Worm (Caenorhabditis elegans) whole organism, L3 larva: ENCODE data around the gene T24D5.2.

ENCODE experiments used
- ZK546.5 ChIP-seq: sonication (generic microtip); optimal IDR thresholded peaks from 2 replicates; lab custom pipeline; 2017; ENCODE audit warnings: missing biosample characterization, missing genetic modification characterization
- ceh-16 ChIP-seq: sonication (generic microtip); optimal IDR thresholded peaks from 2 replicates; lab custom pipeline; 2017; ENCODE audit warnings: missing biosample characterization, missing genetic modification characterization
- ceh-28 ChIP-seq: fragments of 150-350 bp; optimal IDR thresholded peaks from 2 replicates; lab custom pipeline; 2014; ENCODE audit warnings: missing biosample characterization, missing genetic modification reagents, missing genetic modification characterization
- ceh-82 ChIP-seq: fragments of 150-350 bp; optimal IDR thresholded peaks from 2 replicates; lab custom pipeline; 2014; ENCODE audit warnings: missing biosample characterization, missing genetic modification characterization
- ceh-9 ChIP-seq: sonication (generic microtip); optimal IDR thresholded peaks from 2 replicates; lab custom pipeline; 2018; ENCODE audit warnings: missing biosample characterization, missing genetic modification characterization
- egl-5 ChIP-seq: fragments of 150-350 bp; optimal IDR thresholded peaks from 2 replicates; lab custom pipeline; 2017; ENCODE audit warnings: missing biosample characterization, missing genetic modification reagents, missing genetic modification characterization, inconsistent platforms
- elt-2 ChIP-seq: sonication (generic microtip); optimal IDR thresholded peaks from 2 replicates; lab custom pipeline; 2016; ENCODE audit warnings: missing genetic modification reagents, mild to moderate bottlenecking, missing genetic modification characterization, missing compliant biosample characterization
- fkh-2 ChIP-seq: fragments of 150-350 bp; optimal IDR thresholded peaks from 2 replicates; lab custom pipeline; 2014; ENCODE audit warnings: missing biosample characterization, missing genetic modification reagents, missing genetic modification characterization
- fos-1 ChIP-seq: fragments of 150-350 bp; optimal IDR thresholded peaks from 2 replicates; lab custom pipeline; 2014; ENCODE audit warnings: missing biosample characterization, missing genetic modification characterization
- hmg-11 ChIP-seq: sonication (generic microtip); optimal IDR thresholded peaks from 2 replicates; lab custom pipeline; 2016; ENCODE audit warnings: missing genetic modification characterization, missing compliant biosample characterization
- jun-1 ChIP-seq: fragments of 150-350 bp; optimal IDR thresholded peaks from 2 replicates; lab custom pipeline; 2014; ENCODE audit warnings: missing biosample characterization, missing genetic modification reagents, missing genetic modification characterization
- lin-39 ChIP-seq: fragments of 150-350 bp; optimal IDR thresholded peaks from 2 replicates; lab custom pipeline; 2018; ENCODE audit warnings: missing biosample characterization, missing genetic modification reagents, missing genetic modification characterization
- mdl-1 ChIP-seq: fragments of 150-350 bp; optimal IDR thresholded peaks from 2 replicates; lab custom pipeline; 2014; ENCODE audit warnings: missing biosample characterization, missing genetic modification characterization
- mml-1 ChIP-seq: fragments of 150-350 bp; sonication (generic microtip); optimal IDR thresholded peaks from 3 replicates; lab custom pipeline; 2014; ENCODE audit warnings: missing biosample characterization, missing genetic modification characterization
- nfya-1 ChIP-seq: sonication (generic microtip); optimal IDR thresholded peaks from 2 replicates; lab custom pipeline; 2017; ENCODE audit warnings: missing genetic modification characterization, mild to moderate bottlenecking, missing compliant biosample characterization, antibody characterized with exemption, moderate library complexity; ENCODE audit not compliant: insufficient read depth
- nhr-11 ChIP-seq: fragments of 150-350 bp; optimal IDR thresholded peaks from 2 replicates; lab custom pipeline; 2014; ENCODE audit warnings: missing biosample characterization, missing genetic modification characterization
- nhr-23 ChIP-seq: fragments of 150-350 bp; optimal IDR thresholded peaks from 2 replicates; lab custom pipeline; 2014; ENCODE audit warnings: missing biosample characterization, missing genetic modification reagents, missing genetic modification characterization
- nhr-43 ChIP-seq: sonication (generic microtip); optimal IDR thresholded peaks from 2 replicates; lab custom pipeline; 2016; ENCODE audit warnings: mild to moderate bottlenecking, missing genetic modification characterization, missing compliant biosample characterization; ENCODE audit not compliant: poor library complexity, severe bottlenecking
- nhr-67 ChIP-seq: fragments of 150-350 bp; optimal IDR thresholded peaks from 2 replicates; lab custom pipeline; 2014; ENCODE audit warnings: missing biosample characterization, missing genetic modification characterization
- pha-4 ChIP-seq: fragments of 150-350 bp; optimal IDR thresholded peaks from 2 replicates; lab custom pipeline; 2014; ENCODE audit warnings: missing biosample characterization, missing genetic modification reagents, missing genetic modification characterization
- pqm-1 ChIP-seq: fragments of 150-350 bp; optimal IDR thresholded peaks from 2 replicates; lab custom pipeline; 2017; ENCODE audit warnings: missing biosample characterization, missing genetic modification characterization, inconsistent platforms
- sea-2 ChIP-seq: fragments of 150-350 bp; sonication (generic microtip); optimal IDR thresholded peaks from 4 replicates; lab custom pipeline; 2014; ENCODE audit warnings: missing biosample characterization, missing genetic modification reagents, missing genetic modification characterization
- unc-39 ChIP-seq: sonication (generic microtip); optimal IDR thresholded peaks from 4 replicates; lab custom pipeline; 2017; ENCODE audit warnings: missing biosample characterization, missing genetic modification characterization
- unc-62 ChIP-seq: fragments of 150-350 bp; sonication (generic microtip); optimal IDR thresholded peaks from 4 replicates; lab custom pipeline; 2014; ENCODE audit warnings: missing biosample characterization, missing genetic modification reagents, missing genetic modification characterization

T24D5.2 gene

ce11 chrX:12538794-12539193 lies 47.5 kb downstream of the T24D5.2 start:
- TF ChIP-seq ceh-16 (tag; lab: Kevin White, UChicago), result no peak
- no peak for TF ChIP-seq nhr-23 (tag; lab: Kevin White, UChicago)
- TF ChIP-seq unc-39, result no peak
- no peak for TF ChIP-seq jun-1 (tag; lab: Kevin White, UChicago)
- no peak for TF ChIP-seq nhr-67 (tag; lab: Kevin White, UChicago)
- TF ChIP-seq mdl-1 (tag; lab: Kevin White, UChicago), result no peak
- TF ChIP-seq egl-5 (tag; lab: Kevin White, UChicago), result no peak
- TF ChIP-seq lin-39 (tag; lab: Kevin White, UChicago), result no peak
- no peak for TF ChIP-seq unc-62 (GFP tag; lab: Kevin White, UChicago)
- TF ChIP-seq elt-2 (tag; lab: Kevin White, UChicago), result no peak
- no peak for TF ChIP-seq ceh-9 (tag; lab: Kevin White, UChicago)
- TF ChIP-seq sea-2 (GFP tag; lab: Kevin White, UChicago), result no peak
- no peak for TF ChIP-seq ceh-28 (tag; lab: Kevin White, UChicago)
- TF ChIP-seq fos-1 (tag; lab: Kevin White, UChicago), result no peak
- TF ChIP-seq ceh-82 (tag; lab: Kevin White, UChicago), result no peak
- TF ChIP-seq pqm-1, result no peak
- no peak for TF ChIP-seq fkh-2

- TF ChIP-seq pha-4 (no peak), nhr-43 (tag; lab: Kevin White, UChicago) (no peak), ZK546.5 (tag; lab: Kevin White, UChicago) (no peak), jun-1 (tag; lab: Kevin White, UChicago) (no peak), mml-1 (no peak), nfya-1 (tag; lab: Kevin White, UChicago) (no peak), hmg-11 (tag; lab: Kevin White, UChicago) (no peak), elt-2 (tag; lab: Kevin White, UChicago) (no peak), nhr-11 (no peak), nhr-23 (tag; lab: Kevin White, UChicago) (no peak)
- TF ChIP-seq, all 47 proteins: peak for 0
Measured at ce11 chrX:12534476-12534875, 51.8 kb downstream of the T24D5.2 start.
